Worm (Caenorhabditis elegans): ENCODE measurements around the gene Y54G9A.5.

- TF ChIP-seq unc-62 (GFP tag; optimal IDR thresholded peaks at IDR 0.05), result no peak
- no peak for TF ChIP-seq snpc-4 (tag; optimal IDR thresholded peaks at IDR 0.05)
- TF ChIP-seq elt-1 (tag; optimal IDR thresholded peaks at IDR 0.05), result no peak
- TF ChIP-seq elt-3 (tag; optimal IDR thresholded peaks at IDR 0.05), result no peak
- no peak for TF ChIP-seq R02D3.7 (tag; optimal IDR thresholded peaks at IDR 0.05)
- no peak for TF ChIP-seq nhr-11 (tag; optimal IDR thresholded peaks at IDR 0.05)
- no peak for TF ChIP-seq ama-1 (optimal IDR thresholded peaks at IDR 0.05)
- TF ChIP-seq ztf-1 (GFP tag; conservative IDR thresholded peaks at IDR 0.05), result no peak
- no peak for TF ChIP-seq nhr-237 (tag; optimal IDR thresholded peaks at IDR 0.05)
- TF ChIP-seq ceh-82 (tag; optimal IDR thresholded peaks at IDR 0.05), result no peak
- TF ChIP-seq blmp-1 (tag; optimal IDR thresholded peaks at IDR 0.05; ENCODE audit: insufficient read depth), result no peak
- TF ChIP-seq mdl-1 (tag; optimal IDR thresholded peaks at IDR 0.05), result no peak
- no peak for TF ChIP-seq Y55F3AM.14 (GFP tag; optimal IDR thresholded peaks at IDR 0.05)
Measured at ce11 chrII:13723754-13724153, 947 bp downstream of the Y54G9A.5 start.
